Fruit fly (Drosophila melanogaster): ENCODE data around the gene GatA.

GatA gene

dm6 chr3R:18985114-18985785 lies 43.4 kb downstream of the GatA start (continued):
- peak; percentile 40 for TF ChIP-seq Sox100B (GFP tag; optimal IDR thresholded peaks at IDR 0.05)
- TF ChIP-seq CG6854 (GFP tag; optimal IDR thresholded peaks at IDR 0.05), result peak; percentile 21
- no peak for TF ChIP-seq kay (GFP tag; optimal IDR thresholded peaks at IDR 0.05)
- TF ChIP-seq ci (GFP tag; IDR thresholded peaks at IDR 0.05), result 0 out of 3 replicates have a peak, but pooled peaks have one; percentile 11
- TF ChIP-seq CG10267 (tag; optimal IDR thresholded peaks at IDR 0.05), result peak; percentile 22
- TF ChIP-seq Hr51 (GFP tag; optimal IDR thresholded peaks at IDR 0.05), result peak in 1 of 2 experiments; percentile 36
- no peak for TF ChIP-seq ATbp (GFP tag; optimal IDR thresholded peaks at IDR 0.05)
- TF ChIP-seq CG15073 (GFP tag; optimal IDR thresholded peaks at IDR 0.05), result no peak
- no peak for TF ChIP-seq shn (GFP tag; optimal IDR thresholded peaks at IDR 0.05)
- TF ChIP-seq Rx (GFP tag; IDR thresholded peaks at IDR 0.05), result no peak
- TF ChIP-seq bbx (GFP tag; IDR thresholded peaks at IDR 0.05; ENCODE audit: partially characterized antibody), result no peak
- TF ChIP-seq CG4617 (GFP tag; optimal IDR thresholded peaks at IDR 0.05; ENCODE audit: borderline replicate concordance), result no peak
- TF ChIP-seq CG30403 (GFP tag; optimal IDR thresholded peaks at IDR 0.05), result peak; percentile 54
- TF ChIP-seq fd96Cb (tag; optimal IDR thresholded peaks at IDR 0.05), result no peak
- TF ChIP-seq CG32532 (GFP tag; IDR thresholded peaks at IDR 0.05), result no peak; the same call in none of the 2 replicates
- TF ChIP-seq al (GFP tag; IDR thresholded peaks at IDR 0.05), result peak; percentile 69
- peak; percentile 85 for TF ChIP-seq D19B (GFP tag; optimal IDR thresholded peaks at IDR 0.05)
- TF ChIP-seq D19A (tag; optimal IDR thresholded peaks at IDR 0.05), result peak; percentile 52
- TF ChIP-seq grn (GFP tag; optimal IDR thresholded peaks at IDR 0.05), result peak; percentile 71
- no peak for TF ChIP-seq ewg (GFP tag; optimal IDR thresholded peaks at IDR 0.05)
- no peak for TF ChIP-seq Sry-β (GFP tag; optimal IDR thresholded peaks at IDR 0.05)
- TF ChIP-seq CG17612 (GFP tag; IDR thresholded peaks at IDR 0.05), result no peak
- peak; percentile 57 for TF ChIP-seq HHEX (GFP tag; optimal IDR thresholded peaks at IDR 0.05)
- no peak for TF ChIP-seq tio (GFP tag; optimal IDR thresholded peaks at IDR 0.05)
- no peak for TF ChIP-seq CG14667 (GFP tag; IDR thresholded peaks at IDR 0.05)
- TF ChIP-seq usp (GFP tag; optimal IDR thresholded peaks at IDR 0.05), result no peak
- TF ChIP-seq tx (GFP tag; optimal IDR thresholded peaks at IDR 0.05), result no peak
- TF ChIP-seq ara (GFP tag; IDR thresholded peaks at IDR 0.05), result no peak
- TF ChIP-seq bowl (GFP tag; IDR thresholded peaks at IDR 0.05), result no peak
- TF ChIP-seq Meics (GFP tag; optimal IDR thresholded peaks at IDR 0.05), result peak; percentile 76
- TF ChIP-seq sd (tag; optimal IDR thresholded peaks at IDR 0.05), result peak; percentile 45
- no peak for TF ChIP-seq CG1647 (GFP tag; optimal IDR thresholded peaks at IDR 0.05)
- no peak for TF ChIP-seq gcm (GFP tag; optimal IDR thresholded peaks at IDR 0.05)
- peak; percentile 13 for TF ChIP-seq CG10979 (tag; optimal IDR thresholded peaks at IDR 0.05)
- TF ChIP-seq CG15514 (GFP tag; optimal IDR thresholded peaks at IDR 0.05), result peak; percentile 42
- TF ChIP-seq chinmo (GFP tag; IDR thresholded peaks at IDR 0.05; ENCODE audit: partially characterized antibody), result 0 out of 4 replicates have a peak, but pooled peaks have one; percentile 36
- peak; percentile 12 for TF ChIP-seq scrt (GFP tag; optimal IDR thresholded peaks at IDR 0.05)
- peak; percentile 5 for TF ChIP-seq fd3F (GFP tag; optimal IDR thresholded peaks at IDR 0.05)
- no peak for TF ChIP-seq Spps (tag; optimal IDR thresholded peaks at IDR 0.05)
- TF ChIP-seq Ets65A (GFP tag), result no peak
- TF ChIP-seq inv (GFP tag; IDR thresholded peaks at IDR 0.05; ENCODE audit: partially characterized antibody), result no peak
- TF ChIP-seq gem (tag; optimal IDR thresholded peaks at IDR 0.05), result peak; percentile 71
- TF ChIP-seq CG12219 (GFP tag; optimal IDR thresholded peaks at IDR 0.05), result no peak
- no peak for TF ChIP-seq CG30431 (GFP tag; optimal IDR thresholded peaks at IDR 0.05)
- TF ChIP-seq dysf (GFP tag; IDR thresholded peaks at IDR 0.05), result peak; percentile 63
- peak; percentile 18; the same call in 1 of the 3 replicates for TF ChIP-seq tgo (GFP tag; IDR thresholded peaks at IDR 0.05)
- peak; percentile 88 for TF ChIP-seq cwo (GFP tag; optimal IDR thresholded peaks at IDR 0.05)
- TF ChIP-seq odd (GFP tag; optimal IDR thresholded peaks at IDR 0.05), result no peak
- peak; percentile 46 for TF ChIP-seq lilli (GFP tag; optimal IDR thresholded peaks at IDR 0.05)
